Fruit fly (Drosophila melanogaster) whole organism, adult: ENCODE data around the gene tacc.

Experiments
- cnc ChIP-seq, 2 experiments: fragments of >200 bp; optimal IDR thresholded peaks; 2 replicates each; lab custom pipeline; 2017
- kay ChIP-seq: fragments of 200-800 bp; sonication (Bioruptor generic); peaks from one replicate; lab custom pipeline; 2016; ENCODE audit warnings: missing biosample characterization, missing genetic modification characterization, borderline replicate concordance
- ovo ChIP-seq: fragments of 200-800 bp; sonication (Bioruptor generic); optimal IDR thresholded peaks from 2 replicates; lab custom pipeline; 2016; ENCODE audit warnings: missing biosample characterization, missing genetic modification characterization

DNA sequence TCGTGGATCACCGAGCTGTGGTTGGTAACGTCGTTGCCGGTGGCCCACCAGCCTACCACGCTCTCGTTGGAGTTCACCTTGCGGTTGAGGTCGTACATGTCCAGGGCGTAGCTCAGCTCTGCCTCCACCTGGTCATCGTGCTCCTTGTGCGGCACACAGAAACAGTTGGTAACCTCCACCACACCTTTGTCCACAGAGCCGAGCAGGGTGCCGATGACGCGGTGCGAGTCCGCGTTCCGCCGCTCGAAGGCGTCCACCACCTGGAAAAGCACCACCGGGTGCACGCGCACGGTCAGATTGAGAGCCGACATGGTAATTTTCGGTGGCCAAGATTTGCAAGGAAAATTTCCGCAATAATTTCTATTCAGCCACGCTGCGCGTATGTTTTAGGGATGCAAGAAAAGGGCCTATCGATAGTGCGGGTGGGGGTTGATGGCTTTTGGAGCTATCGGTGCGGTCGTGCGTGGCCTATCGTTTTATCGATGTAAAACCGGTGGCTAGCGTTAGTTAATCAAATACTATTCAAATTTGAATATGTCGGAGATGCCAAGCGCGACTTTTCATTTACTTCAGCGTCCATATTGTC, 35.0 kb downstream of the tacc start, which contains the start of gene eIF3f1:
- peak; percentile 40 for TF ChIP-seq ovo (GFP tag; lab: Kevin White, UChicago)
- no peak for TF ChIP-seq kay (GFP tag; lab: Kevin White, UChicago)
- no peak for TF ChIP-seq cnc (optimal IDR thresholded peaks at IDR 0.05; lab: Kevin White, UChicago)
